Worm (Caenorhabditis elegans) whole organism, L1 larva: ENCODE results near the gene sre-4.
A peak's percentile ranks its signal among the peaks of the same experiment; 100 is the strongest.

Experiments used
- C16A3.4 ChIP-seq: fragments of 150-350 bp; optimal IDR thresholded peaks from 2 replicates; lab custom pipeline; 2014; ENCODE audit warnings: missing biosample characterization, missing genetic modification characterization
- F16B12.6 ChIP-seq: fragments of 150-350 bp; optimal IDR thresholded peaks from 2 replicates; lab custom pipeline; 2014; ENCODE audit warnings: missing biosample characterization, missing genetic modification characterization
- Y116A8C.19 ChIP-seq: sonication (generic microtip); optimal IDR thresholded peaks from 2 replicates; lab custom pipeline; 2016; ENCODE audit warnings: missing compliant biosample characterization, missing genetic modification characterization, borderline replicate concordance
- aha-1 ChIP-seq: fragments of 150-350 bp; optimal IDR thresholded peaks from 2 replicates; lab custom pipeline; 2014; ENCODE audit warnings: missing biosample characterization, missing genetic modification characterization
- alr-1 ChIP-seq: fragments of 200-800 bp; sonication (Bioruptor generic); optimal IDR thresholded peaks from 2 replicates; lab custom pipeline; 2018; ENCODE audit warnings: borderline replicate concordance, mild to moderate bottlenecking, missing genetic modification characterization, missing compliant biosample characterization
- aly-2 ChIP-seq: fragments of 150-350 bp; optimal IDR thresholded peaks from 2 replicates; lab custom pipeline; 2014; ENCODE audit warnings: missing biosample characterization, missing genetic modification characterization
- ama-1 ChIP-seq: fragments of 150-350 bp; optimal IDR thresholded peaks from 2 replicates; lab custom pipeline; 2014
- blmp-1 ChIP-seq: fragments of 150-350 bp; optimal IDR thresholded peaks from 2 replicates; lab custom pipeline; 2014; ENCODE audit warnings: missing biosample characterization, missing genetic modification characterization
- ceh-63 ChIP-seq: fragments of 200-800 bp; sonication (Bioruptor generic); optimal IDR thresholded peaks from 2 replicates; lab custom pipeline; 2018; ENCODE audit warnings: mild to moderate bottlenecking, missing genetic modification characterization, missing compliant biosample characterization
- ceh-8 ChIP-seq: fragments of 200-800 bp; sonication (Bioruptor generic); optimal IDR thresholded peaks from 2 replicates; lab custom pipeline; 2018; ENCODE audit warnings: mild to moderate bottlenecking, missing genetic modification characterization, moderate library complexity, missing compliant biosample characterization
- ceh-88 ChIP-seq: fragments of 200-800 bp; sonication (Bioruptor generic); IDR thresholded peaks from 2 replicates; pipeline ENCODE4 v1.3.6; 2022; ENCODE audit warnings: missing genetic modification characterization, missing compliant biosample characterization
- ceh-90 ChIP-seq: sonication (generic microtip); optimal IDR thresholded peaks from 2 replicates; lab custom pipeline; 2016; ENCODE audit warnings: missing genetic modification characterization, missing compliant biosample characterization
- ces-1 ChIP-seq: fragments of 150-350 bp; optimal IDR thresholded peaks from 2 replicates; lab custom pipeline; 2014; ENCODE audit warnings: missing biosample characterization, missing genetic modification reagents, missing genetic modification characterization
- egl-13 ChIP-seq: sonication (generic microtip); optimal IDR thresholded peaks from 2 replicates; lab custom pipeline; 2016; ENCODE audit warnings: missing genotype, missing genetic modification reagents, missing genetic modification characterization, missing compliant biosample characterization
- elt-2 ChIP-seq: sonication (generic microtip); optimal IDR thresholded peaks from 2 replicates; lab custom pipeline; 2016; ENCODE audit warnings: missing genetic modification characterization, mild to moderate bottlenecking, inconsistent platforms, missing compliant biosample characterization, missing genetic modification reagents
- ets-5 ChIP-seq: fragments of 200-800 bp; sonication (Bioruptor generic); IDR thresholded peaks from 2 replicates; pipeline ENCODE4 v1.3.6; 2022; ENCODE audit warnings: missing genetic modification characterization, missing compliant biosample characterization
- fkh-10 ChIP-seq: sonication (generic microtip); optimal IDR thresholded peaks from 2 replicates; lab custom pipeline; 2017; ENCODE audit warnings: missing biosample characterization, missing genetic modification reagents, missing genetic modification characterization
- grh-1 ChIP-seq: fragments of 200-800 bp; sonication (Bioruptor generic); IDR thresholded peaks from 2 replicates; pipeline ENCODE4 v1.3.6; 2022; ENCODE audit warnings: missing genetic modification reagents, missing genetic modification characterization, missing compliant biosample characterization
- hlh-17 ChIP-seq: fragments of 200-800 bp; sonication (Bioruptor generic); optimal IDR thresholded peaks from 2 replicates; lab custom pipeline; 2018; ENCODE audit warnings: missing genetic modification characterization, mild to moderate bottlenecking, missing compliant biosample characterization, moderate library complexity, borderline replicate concordance
- irx-1 ChIP-seq: sonication (generic microtip); optimal IDR thresholded peaks from 2 replicates; lab custom pipeline; 2016; ENCODE audit warnings: missing genetic modification characterization, missing compliant biosample characterization
- jun-1 ChIP-seq: fragments of 150-350 bp; optimal IDR thresholded peaks from 2 replicates; lab custom pipeline; 2014; ENCODE audit warnings: missing biosample characterization, missing genetic modification reagents, missing genetic modification characterization
- lin-15B ChIP-seq: fragments of 150-350 bp; sonication (generic microtip); optimal IDR thresholded peaks from 3 replicates; lab custom pipeline; 2014; ENCODE audit warnings: missing biosample characterization, missing genetic modification characterization
- lin-35 ChIP-seq, 2 experiments: fragments of 150-350 bp; optimal IDR thresholded peaks; 2 replicates each; lab custom pipeline; 2014; ENCODE audit warnings: missing biosample characterization in 2 of 2, missing genetic modification characterization in 2 of 2, missing genetic modification reagents in 2 of 2
- lin-39 ChIP-seq: fragments of 150-350 bp; optimal IDR thresholded peaks from 2 replicates; lab custom pipeline; 2014; ENCODE audit warnings: missing biosample characterization, missing genetic modification reagents, missing genetic modification characterization
- lsy-2 ChIP-seq, 2 experiments: fragments of 150-350 bp; optimal IDR thresholded peaks; 2 replicates each; lab custom pipeline; 2014; ENCODE audit warnings: missing biosample characterization in 2 of 2, missing genetic modification characterization in 2 of 2
- mab-9 ChIP-seq: fragments of 200-800 bp; sonication (Bioruptor generic); IDR thresholded peaks from 2 replicates; pipeline ENCODE4 v1.3.6; 2022; ENCODE audit warnings: missing genetic modification reagents, missing genetic modification characterization, missing compliant biosample characterization
- mef-2 ChIP-seq: fragments of 150-350 bp; optimal IDR thresholded peaks from 2 replicates; lab custom pipeline; 2014; ENCODE audit warnings: missing biosample characterization, missing genetic modification characterization
- nhr-11 ChIP-seq: fragments of 150-350 bp; optimal IDR thresholded peaks from 2 replicates; lab custom pipeline; 2014; ENCODE audit warnings: missing biosample characterization, missing genetic modification characterization
- nhr-12 ChIP-seq: sonication (generic microtip); optimal IDR thresholded peaks from 2 replicates; lab custom pipeline; 2017; ENCODE audit warnings: missing biosample characterization, missing genetic modification characterization
- nhr-20 ChIP-seq: sonication (generic microtip); optimal IDR thresholded peaks from 2 replicates; lab custom pipeline; 2016; ENCODE audit warnings: mild to moderate bottlenecking, missing genetic modification characterization, missing compliant biosample characterization
- nhr-237 ChIP-seq: fragments of 150-350 bp; optimal IDR thresholded peaks from 2 replicates; lab custom pipeline; 2014; ENCODE audit warnings: missing biosample characterization, missing genetic modification characterization
- nhr-77 ChIP-seq: fragments of 150-350 bp; optimal IDR thresholded peaks from 2 replicates; lab custom pipeline; 2014; ENCODE audit warnings: missing biosample characterization, missing genetic modification characterization
- nhr-85 ChIP-seq: sonication (generic microtip); peaks from one replicate; lab custom pipeline; 2016; ENCODE audit warnings: missing genetic modification characterization, inconsistent platforms, missing compliant biosample characterization
- nhr-90 ChIP-seq: sonication (generic microtip); optimal IDR thresholded peaks from 2 replicates; lab custom pipeline; 2016; ENCODE audit warnings: mild to moderate bottlenecking, missing genetic modification characterization, missing compliant biosample characterization; ENCODE audit not compliant: poor library complexity
- pag-3 ChIP-seq: sonication (generic microtip); optimal IDR thresholded peaks from 2 replicates; lab custom pipeline; 2017; ENCODE audit warnings: missing genetic modification characterization, mild to moderate bottlenecking, missing compliant biosample characterization, antibody characterized with exemption, borderline replicate concordance; ENCODE audit not compliant: insufficient read depth
- pax-3 ChIP-seq: fragments of 200-800 bp; sonication (Bioruptor generic); optimal IDR thresholded peaks from 2 replicates; lab custom pipeline; 2018; ENCODE audit warnings: mild to moderate bottlenecking, missing genetic modification characterization, moderate library complexity, missing compliant biosample characterization
- snu-23 ChIP-seq: sonication (generic microtip); optimal IDR thresholded peaks from 2 replicates; lab custom pipeline; 2016; ENCODE audit warnings: missing genetic modification characterization, missing compliant biosample characterization
- sox-4 ChIP-seq: sonication (generic microtip); optimal IDR thresholded peaks from 2 replicates; lab custom pipeline; 2016; ENCODE audit warnings: missing genetic modification characterization, missing compliant biosample characterization
- sup-37 ChIP-seq: fragments of 200-800 bp; sonication (Bioruptor generic); optimal IDR thresholded peaks from 2 replicates; lab custom pipeline; 2018; ENCODE audit warnings: mild to moderate bottlenecking, missing genetic modification characterization, missing compliant biosample characterization
- swsn-7 ChIP-seq: sonication (generic microtip); optimal IDR thresholded peaks from 2 replicates; lab custom pipeline; 2016; ENCODE audit warnings: missing genetic modification characterization, missing compliant biosample characterization
- tbx-2 ChIP-seq: sonication (generic microtip); optimal IDR thresholded peaks from 2 replicates; lab custom pipeline; 2016; ENCODE audit warnings: missing genetic modification characterization, missing compliant biosample characterization
- unc-130 ChIP-seq: fragments of 150-350 bp; optimal IDR thresholded peaks from 2 replicates; lab custom pipeline; 2017; ENCODE audit warnings: missing biosample characterization, missing genetic modification characterization, inconsistent platforms
- unc-30 ChIP-seq: sonication (generic microtip); optimal IDR thresholded peaks from 2 replicates; lab custom pipeline; 2017; ENCODE audit warnings: missing biosample characterization, missing genetic modification characterization
- unc-62 ChIP-seq: fragments of 150-350 bp; optimal IDR thresholded peaks from 2 replicates; lab custom pipeline; 2014; ENCODE audit warnings: missing biosample characterization, missing genetic modification reagents, missing genetic modification characterization
- xbp-1 ChIP-seq: sonication (generic microtip); optimal IDR thresholded peaks from 2 replicates; lab custom pipeline; 2016; ENCODE audit warnings: missing genetic modification characterization, missing compliant biosample characterization
- zip-4 ChIP-seq: fragments of 200-800 bp; sonication (Bioruptor generic); optimal IDR thresholded peaks from 2 replicates; lab custom pipeline; 2018; ENCODE audit warnings: mild to moderate bottlenecking, missing genetic modification characterization, moderate library complexity, missing compliant biosample characterization
- ztf-11 ChIP-seq, 2 experiments: sonication (generic microtip); optimal IDR thresholded peaks; 2 replicates each; lab custom pipeline; 2016 to 2017; ENCODE audit warnings: missing genetic modification characterization in 2 of 2, missing biosample characterization in 1 of 2, missing compliant biosample characterization in 1 of 2

Gene sre-4

ce11 chrIV:9737204-9737790 lies 47.3 kb downstream of the sre-4 start, which contains the start of gene cka-1 (continued):
- TF ChIP-seq nhr-77 (tag; lab: Kevin White, UChicago), result no peak
- TF ChIP-seq F16B12.6, result no peak
- no peak for TF ChIP-seq snu-23 (GFP tag; lab: Kevin White, UChicago)
- no peak for TF ChIP-seq ceh-88
- TF ChIP-seq hlh-17 (GFP tag; lab: Kevin White, UChicago), result no peak
- TF ChIP-seq irx-1, result no peak
- TF ChIP-seq unc-130, result no peak
- no peak for TF ChIP-seq ztf-11 (tag; optimal IDR thresholded peaks at IDR 0.05; lab: Kevin White, UChicago)
- no peak for TF ChIP-seq jun-1
- TF ChIP-seq lin-15B (tag; lab: Kevin White, UChicago), result no peak
- TF ChIP-seq ets-5 (GFP tag; lab: Robert Waterston, UW), result no peak
- TF ChIP-seq unc-62 (GFP tag; lab: Kevin White, UChicago), result no peak
- no peak for TF ChIP-seq blmp-1 (tag; lab: Kevin White, UChicago)
- TF ChIP-seq C16A3.4, result peak; percentile 16
- peak; percentile 63 for TF ChIP-seq nhr-20 (tag; lab: Kevin White, UChicago)
- no peak for TF ChIP-seq egl-13 (tag; lab: Kevin White, UChicago)
- TF ChIP-seq Y116A8C.19, result no peak
- no peak for TF ChIP-seq ceh-8 (GFP tag; lab: Kevin White, UChicago)
- TF ChIP-seq fkh-10 (GFP tag; lab: Kevin White, UChicago), result no peak
- no peak for TF ChIP-seq sup-37 (GFP tag; lab: Kevin White, UChicago)
- TF ChIP-seq alr-1 (tag; lab: Kevin White, UChicago), result no peak
- TF ChIP-seq nhr-85 (tag; lab: Kevin White, UChicago), result peak; percentile 48
- no peak for TF ChIP-seq ama-1 (lab: Kevin White, UChicago)
- no peak for TF ChIP-seq swsn-7 (tag; lab: Kevin White, UChicago)
- TF ChIP-seq grh-1 (GFP tag; lab: Robert Waterston, UW), result no peak
- peak; percentile 52 for TF ChIP-seq elt-2 (tag; lab: Kevin White, UChicago)
- TF ChIP-seq unc-30 (tag; lab: Kevin White, UChicago), result no peak
- no peak for TF ChIP-seq ceh-63
- no peak for TF ChIP-seq aha-1
- TF ChIP-seq tbx-2 (tag; lab: Kevin White, UChicago), result peak; percentile 9
- TF ChIP-seq aly-2 (tag; lab: Kevin White, UChicago), result no peak
- TF ChIP-seq lin-35 (GFP tag; optimal IDR thresholded peaks at IDR 0.05; lab: Kevin White, UChicago), result peak in 1 of 2 experiments; percentile 55
- TF ChIP-seq nhr-11, result no peak
- no peak for TF ChIP-seq ceh-90 (tag; lab: Kevin White, UChicago)
- no peak for TF ChIP-seq lin-39 (tag; lab: Kevin White, UChicago)
- no peak for TF ChIP-seq pag-3
- no peak for TF ChIP-seq zip-4 (GFP tag; lab: Kevin White, UChicago)
- no peak for TF ChIP-seq mef-2
- peak in 1 of 2 experiments; percentile 62 for TF ChIP-seq lsy-2 (tag; optimal IDR thresholded peaks at IDR 0.05; lab: Kevin White, UChicago)
- no peak for TF ChIP-seq ces-1 (GFP tag; lab: Kevin White, UChicago)
- no peak for TF ChIP-seq mab-9
- TF ChIP-seq nhr-12 (tag; lab: Kevin White, UChicago), result no peak
- TF ChIP-seq nhr-237 (tag; lab: Kevin White, UChicago), result no peak
- TF ChIP-seq sox-4 (tag; lab: Kevin White, UChicago), result no peak
- TF ChIP-seq nhr-90 (tag; lab: Kevin White, UChicago), result peak; percentile 11
- TF ChIP-seq xbp-1 (tag; lab: Kevin White, UChicago), result no peak
- TF ChIP-seq pax-3, result no peak
